Fruit fly (Drosophila melanogaster): ENCODE data around the gene Rel.
A peak's percentile ranks its signal among the peaks of the same experiment; 100 is the strongest.

The Rel gene

dm6 chr3R:9057398-9058058, 9.8 kb upstream of the Rel start (continued):
- TF ChIP-seq fd3F (GFP tag; optimal IDR thresholded peaks at IDR 0.05) (peak; percentile 97), ato (GFP tag; IDR thresholded peaks at IDR 0.05; ENCODE audit: partially characterized antibody) (no peak), CG6689 (GFP tag; IDR thresholded peaks at IDR 0.05) (no peak), fd64A (GFP tag; optimal IDR thresholded peaks at IDR 0.05) (peak; percentile 67), CG17359 (tag; optimal IDR thresholded peaks at IDR 0.05) (peak; percentile 97), CG5245 (GFP tag; optimal IDR thresholded peaks at IDR 0.05) (peak; percentile 74), Six4 (GFP tag; optimal IDR thresholded peaks at IDR 0.05) (peak; percentile 96), C15 (GFP tag; IDR thresholded peaks at IDR 0.05) (no peak), CG11696 (GFP tag; IDR thresholded peaks at IDR 0.05) (no peak), zf30C (GFP tag; optimal IDR thresholded peaks at IDR 0.05) (no peak), mld (GFP tag; IDR thresholded peaks at IDR 0.05; ENCODE audit: partially characterized antibody) (no peak), CG10267 (tag; optimal IDR thresholded peaks at IDR 0.05) (peak; percentile 98), chm (GFP tag; IDR thresholded peaks at IDR 0.05) (no peak), zen (tag; optimal IDR thresholded peaks at IDR 0.05) (peak; percentile 97), CG1832 (GFP tag; optimal IDR thresholded peaks at IDR 0.05) (no peak), emc (GFP tag; optimal IDR thresholded peaks at IDR 0.05) (no peak), al (GFP tag; IDR thresholded peaks at IDR 0.05) (no peak), jumu (GFP tag; optimal IDR thresholded peaks at IDR 0.05) (peak; percentile 26), CG14050 (GFP tag; IDR thresholded peaks at IDR 0.05) (no peak), CG4730 (GFP tag; IDR thresholded peaks at IDR 0.05) (no peak), vnd (GFP tag; IDR thresholded peaks at IDR 0.05; ENCODE audit: partially characterized antibody) (no peak), lbe (GFP tag; optimal IDR thresholded peaks at IDR 0.05) (peak; percentile 86), CG9817 (tag; optimal IDR thresholded peaks at IDR 0.05) (peak; percentile 97), Dip3 (GFP tag; optimal IDR thresholded peaks at IDR 0.05) (peak; percentile 58), CG7745 (tag; optimal IDR thresholded peaks at IDR 0.05) (peak; percentile 92), Optix (GFP tag; IDR thresholded peaks at IDR 0.05) (no peak), CG12744 (GFP tag; optimal IDR thresholded peaks at IDR 0.05) (peak; percentile 50), run (tag; optimal IDR thresholded peaks at IDR 0.05) (peak; percentile 98), seq (GFP tag; IDR thresholded peaks at IDR 0.05) (no peak), CG2678 (tag; optimal IDR thresholded peaks at IDR 0.05) (peak; percentile 99), Hmx (GFP tag; optimal IDR thresholded peaks at IDR 0.05) (peak; percentile 63), bab2 (GFP tag; optimal IDR thresholded peaks at IDR 0.05) (peak; percentile 64), CG14710 (tag; optimal IDR thresholded peaks at IDR 0.05) (peak; percentile 98), nmo (GFP tag; optimal IDR thresholded peaks at IDR 0.05) (peak; percentile 99), CG10431 (GFP tag; optimal IDR thresholded peaks at IDR 0.05) (peak; percentile 96), cas (GFP tag; IDR thresholded peaks at IDR 0.05) (no peak), Kr (GFP tag; optimal IDR thresholded peaks at IDR 0.05) (peak; percentile 91), trh (GFP tag; optimal IDR thresholded peaks at IDR 0.05) (peak; percentile 85), Hmr (GFP tag; optimal IDR thresholded peaks at IDR 0.05) (peak; percentile 99), lilli (GFP tag; optimal IDR thresholded peaks at IDR 0.05) (peak; percentile 91), CG17802 (tag; optimal IDR thresholded peaks at IDR 0.05) (peak; percentile 69), dpn (GFP tag; optimal IDR thresholded peaks at IDR 0.05) (peak; percentile 59 to 96), bbx (GFP tag; IDR thresholded peaks at IDR 0.05; ENCODE audit: partially characterized antibody) (no peak), Dek (tag; optimal IDR thresholded peaks at IDR 0.05) (peak; percentile 98), CG13424 (tag; optimal IDR thresholded peaks at IDR 0.05) (peak; percentile 99), CG13624 (GFP tag; optimal IDR thresholded peaks at IDR 0.05) (peak; percentile 7), Blimp-1 (GFP tag; optimal IDR thresholded peaks at IDR 0.05) (peak; percentile 100), Sin3A (optimal IDR thresholded peaks at IDR 0.05) (no peak), CG6683 (GFP tag; optimal IDR thresholded peaks at IDR 0.05) (peak; percentile 98), ftz-f1 (GFP tag; optimal IDR thresholded peaks at IDR 0.05) (peak; percentile 68)
